Fruit fly (Drosophila melanogaster) whole organism, adult: ENCODE measurements around the gene CG4497.

Experiments used
- CG12768 ChIP-seq: fragments of 200-800 bp; sonication (Bioruptor generic); optimal IDR thresholded peaks from 2 replicates; lab custom pipeline; 2017; ENCODE audit warnings: missing biosample characterization, missing genetic modification characterization, mild to moderate bottlenecking, moderate library complexity, missing genetic modification reagents
- CG1620 ChIP-seq: fragments of 200-800 bp; sonication (Bioruptor generic); optimal IDR thresholded peaks from 2 replicates; lab custom pipeline; 2016; ENCODE audit warnings: missing biosample characterization, missing genetic modification characterization
- CG33017 ChIP-seq: fragments of 200-800 bp; sonication (Bioruptor generic); optimal IDR thresholded peaks from 2 replicates; lab custom pipeline; 2018; ENCODE audit warnings: missing biosample characterization, mild to moderate bottlenecking, missing genetic modification characterization, moderate library complexity
- CG5204 ChIP-seq: fragments of 200-800 bp; sonication (Bioruptor generic); optimal IDR thresholded peaks from 2 replicates; lab custom pipeline; 2016; ENCODE audit warnings: missing biosample characterization, missing genetic modification characterization
- CG7045 ChIP-seq: fragments of 200-800 bp; sonication (Bioruptor generic); optimal IDR thresholded peaks from 2 replicates; lab custom pipeline; 2017; ENCODE audit warnings: missing biosample characterization, mild to moderate bottlenecking, missing genetic modification characterization
- Clk ChIP-seq: fragments of 200-800 bp; sonication (Bioruptor generic); optimal IDR thresholded peaks from 2 replicates; lab custom pipeline; 2017; ENCODE audit warnings: missing biosample characterization, missing genetic modification characterization
- Crg-1 ChIP-seq: fragments of 200-800 bp; sonication (Bioruptor generic); optimal IDR thresholded peaks from 2 replicates; lab custom pipeline; 2016; ENCODE audit warnings: missing biosample characterization, missing genetic modification characterization
- cic ChIP-seq: fragments of 200-800 bp; sonication (Bioruptor generic); optimal IDR thresholded peaks from 2 replicates; lab custom pipeline; 2017; ENCODE audit warnings: missing biosample characterization, mild to moderate bottlenecking, missing genetic modification characterization, moderate library complexity
- kay ChIP-seq: fragments of 200-800 bp; sonication (Bioruptor generic); peaks from one replicate; lab custom pipeline; 2016; ENCODE audit warnings: missing biosample characterization, missing genetic modification characterization, borderline replicate concordance
- ovo ChIP-seq: fragments of 200-800 bp; sonication (Bioruptor generic); optimal IDR thresholded peaks from 2 replicates; lab custom pipeline; 2016; ENCODE audit warnings: missing biosample characterization, missing genetic modification characterization
- tj ChIP-seq: fragments of 200-800 bp; sonication (Bioruptor generic); optimal IDR thresholded peaks from 3 replicates; lab custom pipeline; 2017; ENCODE audit warnings: missing biosample characterization, mild to moderate bottlenecking, missing genetic modification characterization, moderate library complexity
- toe ChIP-seq: fragments of 200-800 bp; sonication (Bioruptor generic); optimal IDR thresholded peaks from 2 replicates; lab custom pipeline; 2016; ENCODE audit warnings: missing biosample characterization, missing genetic modification characterization

dm6 chr2L:7204172-7204482 is 9.7 kb upstream of the CG4497 start, which contains the start of gene CG4502:
- TF ChIP-seq Crg-1 (no peak), CG7045 (GFP tag; lab: Kevin White, UChicago) (peak; percentile 20), ovo (GFP tag; lab: Kevin White, UChicago) (no peak), kay (GFP tag; lab: Kevin White, UChicago) (no peak), toe (GFP tag; lab: Kevin White, UChicago) (no peak), cic (GFP tag; lab: Kevin White, UChicago) (no peak), tj (GFP tag; lab: Kevin White, UChicago) (no peak), Clk (GFP tag; lab: Kevin White, UChicago) (no peak), CG5204 (no peak), CG33017 (tag; lab: Kevin White, UChicago) (no peak), CG12768 (GFP tag; lab: Kevin White, UChicago) (no peak), CG1620 (GFP tag; lab: Kevin White, UChicago) (peak; percentile 57)
